Worm (Caenorhabditis elegans) whole organism, L4/young adult: Measurements from ENCODE around the gene R08A2.2.
"Not testable (repeated sequence)": the region's sequence is repeated elsewhere in the genome, so short reads cannot be mapped to it uniquely, and the experiment has no call there.

ENCODE experiments used
- W03F9.2 ChIP-seq: fragments of 150-350 bp; optimal IDR thresholded peaks from 2 replicates; lab custom pipeline; 2014; ENCODE audit warnings: missing biosample characterization, missing genetic modification characterization
- dao-5 ChIP-seq: sonication (generic microtip); optimal IDR thresholded peaks from 2 replicates; lab custom pipeline; 2016; ENCODE audit warnings: missing genotype, missing genetic modification characterization, moderate library complexity, missing compliant biosample characterization
- him-1 ChIP-seq: sonication (generic microtip); optimal IDR thresholded peaks from 2 replicates; lab custom pipeline; 2016; ENCODE audit warnings: missing genotype, missing genetic modification reagents, missing genetic modification characterization, missing compliant biosample characterization

The R08A2.2 gene

DNA sequence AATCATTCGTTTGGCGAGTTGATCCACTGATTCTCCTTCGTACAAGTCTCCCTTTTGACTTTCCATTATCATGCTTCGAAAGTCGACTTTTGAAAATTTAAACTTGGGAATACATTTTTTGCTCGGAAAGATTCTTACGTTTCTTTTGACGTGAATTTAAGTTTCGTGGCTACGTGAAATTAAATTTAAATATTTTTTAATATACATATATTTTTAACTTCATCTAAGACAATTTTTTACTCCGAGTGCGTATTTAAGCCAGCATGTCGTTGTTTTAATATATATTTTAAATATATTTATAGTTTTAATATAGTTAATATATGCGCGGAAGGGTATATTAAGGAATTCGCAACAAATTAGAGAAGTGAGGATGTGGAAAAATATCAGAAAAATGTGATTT, at the start of gene R08A2.2:
Gene R08A2.2 (minus strand): TSS at position 101 of the 400 bp plus-strand sequence.
- no peak for TF ChIP-seq dao-5 (tag; lab: Kevin White, UChicago)
- no peak for TF ChIP-seq W03F9.2 (tag; lab: Kevin White, UChicago)
- TF ChIP-seq him-1 (tag; lab: Kevin White, UChicago): no peak

DNA sequence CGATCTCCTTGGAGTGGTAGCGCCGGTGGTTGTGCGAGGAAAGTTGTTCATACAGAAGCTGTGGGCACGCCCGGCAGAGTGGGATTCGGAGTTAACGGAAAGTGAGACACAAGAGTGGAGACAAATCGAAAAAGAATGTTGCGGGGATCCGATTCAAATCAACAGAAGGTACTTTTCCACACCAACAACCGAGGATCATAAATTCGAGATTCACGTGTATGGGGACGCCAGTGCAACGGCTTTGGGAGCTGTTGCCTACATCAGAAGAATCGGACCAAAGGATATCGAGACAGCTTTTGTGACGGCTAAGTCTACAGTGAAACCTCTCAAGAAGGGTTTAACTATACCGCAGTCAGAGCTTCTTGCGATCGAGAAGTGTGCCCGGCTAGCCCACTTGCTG, 48.1 kb upstream of the R08A2.2 start:
- TF ChIP-seq him-1 (tag; lab: Kevin White, UChicago) (no peak), W03F9.2 (tag; lab: Kevin White, UChicago) (no peak), dao-5 (tag; lab: Kevin White, UChicago) (no peak)

DNA sequence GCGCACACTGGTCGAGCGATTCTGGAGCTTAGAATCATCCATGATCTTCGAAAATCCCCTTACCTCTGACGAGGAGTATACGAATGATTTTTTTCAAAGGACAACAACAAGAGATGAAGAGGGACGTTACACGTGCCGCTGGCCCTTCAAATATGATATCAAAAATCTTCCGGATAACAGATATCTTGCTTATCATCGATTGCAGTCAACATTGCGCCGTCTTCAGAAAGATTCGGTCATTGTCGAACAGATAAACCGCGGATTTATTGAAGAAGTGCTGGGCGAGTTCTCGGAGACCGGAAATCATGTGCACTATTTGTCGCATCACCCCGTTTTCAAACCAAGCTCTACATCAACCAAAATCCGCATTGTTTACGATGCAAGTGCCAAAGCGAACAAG, 47.1 kb upstream of the R08A2.2 start:
- TF ChIP-seq W03F9.2 (tag; lab: Kevin White, UChicago): no peak
- no peak for TF ChIP-seq him-1 (tag; lab: Kevin White, UChicago)
- TF ChIP-seq dao-5 (tag; lab: Kevin White, UChicago): no peak

DNA sequence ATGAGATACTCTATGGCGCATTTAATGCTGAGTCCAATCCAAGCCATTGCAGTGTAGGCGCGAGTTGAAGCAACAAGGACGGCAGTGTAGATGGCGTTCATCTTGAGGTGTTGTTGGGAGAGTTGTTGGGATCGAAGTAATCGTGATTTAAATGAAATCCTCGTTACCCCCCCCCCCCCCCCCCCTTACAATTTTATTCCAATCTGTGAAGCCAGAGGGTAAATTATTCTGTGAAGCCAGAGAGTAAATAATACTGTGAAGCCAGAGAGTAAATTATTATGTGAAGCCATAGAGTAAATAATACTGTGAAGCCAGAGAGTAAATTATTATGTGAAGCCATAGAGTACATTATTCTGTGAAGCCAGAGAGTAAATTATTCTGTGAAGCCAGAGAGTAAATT, 34.8 kb upstream of the R08A2.2 start, which contains the start of gene nspa-10:
Gene nspa-10 (minus strand): TSS at position 101 of the 400 bp plus-strand sequence.
- TF ChIP-seq W03F9.2, him-1, dao-5 (tag; lab: Kevin White, UChicago): not testable (repeated sequence)

DNA sequence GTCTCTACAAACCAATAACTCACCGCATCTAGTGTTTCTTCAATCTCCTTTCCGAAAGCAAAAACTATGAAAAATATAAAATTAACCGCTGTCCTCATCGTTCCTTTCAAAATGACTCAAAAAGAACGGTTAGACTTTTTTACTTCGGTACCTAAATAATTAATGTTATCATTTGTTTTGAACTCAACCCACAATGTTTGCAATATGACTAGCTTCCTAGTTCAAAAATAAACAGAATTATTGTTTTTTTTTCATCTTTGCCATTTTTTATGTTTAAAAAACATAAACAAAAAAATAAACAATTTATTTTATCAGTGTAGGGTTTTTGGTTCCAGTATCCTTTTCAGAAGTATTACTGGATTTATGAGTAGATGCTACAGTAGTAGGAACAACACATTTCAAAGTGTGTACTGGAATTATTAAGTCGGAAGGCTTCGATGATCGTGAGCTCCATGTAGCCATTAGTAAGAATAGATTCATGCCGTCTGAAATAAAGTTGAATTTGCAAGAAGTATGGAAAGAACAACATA, 33.2 kb upstream of the R08A2.2 start, which contains the start of the genes lipl-8 and Y50E8A.22:
Gene lipl-8 (minus strand): TSS at position 101 of the 530 bp plus-strand sequence.
Gene Y50E8A.22 (minus strand): TSS at position 480 of the 530 bp plus-strand sequence.
- TF ChIP-seq dao-5 (tag; lab: Kevin White, UChicago) (no peak), W03F9.2 (tag; lab: Kevin White, UChicago) (no peak), him-1 (tag; lab: Kevin White, UChicago) (no peak)

- no peak for TF ChIP-seq him-1 (tag; lab: Kevin White, UChicago)
- no peak for TF ChIP-seq W03F9.2 (tag; lab: Kevin White, UChicago)
- TF ChIP-seq dao-5 (tag; lab: Kevin White, UChicago): no peak
Measured at ce11 chrV:14746975-14747374, 31.5 kb upstream of the R08A2.2 start.

- TF ChIP-seq dao-5 (tag; lab: Kevin White, UChicago) (no peak), W03F9.2 (tag; lab: Kevin White, UChicago) (no peak), him-1 (tag; lab: Kevin White, UChicago) (no peak)
Measured at ce11 chrV:14744824-14745223, 29.3 kb upstream of the R08A2.2 start.

DNA sequence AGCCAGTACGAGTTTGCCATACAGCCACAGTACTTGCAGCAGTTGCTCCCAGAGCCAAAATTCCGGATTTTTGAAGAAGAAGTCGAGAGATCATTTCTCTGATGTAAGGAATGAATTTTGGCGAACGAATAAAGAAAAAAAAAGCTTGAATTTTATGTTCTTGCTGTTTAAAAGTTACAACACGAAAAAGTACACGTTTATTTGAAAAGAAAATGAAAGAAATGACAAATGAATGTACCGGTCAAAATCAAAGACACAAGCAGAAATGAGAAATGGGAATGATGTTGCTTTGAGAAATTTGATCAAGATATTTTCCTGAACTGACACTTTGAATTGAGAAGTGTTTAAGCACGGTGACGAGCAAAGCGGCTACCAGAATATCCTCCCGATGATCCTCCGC, 25.7 kb upstream of the R08A2.2 start, which contains the start of gene Y50E8A.6:
Gene Y50E8A.6 (minus strand): TSS at position 101 of the 400 bp plus-strand sequence.
- no peak for TF ChIP-seq dao-5 (tag; lab: Kevin White, UChicago)
- no peak for TF ChIP-seq W03F9.2 (tag; lab: Kevin White, UChicago)
- TF ChIP-seq him-1 (tag; lab: Kevin White, UChicago): no peak

DNA sequence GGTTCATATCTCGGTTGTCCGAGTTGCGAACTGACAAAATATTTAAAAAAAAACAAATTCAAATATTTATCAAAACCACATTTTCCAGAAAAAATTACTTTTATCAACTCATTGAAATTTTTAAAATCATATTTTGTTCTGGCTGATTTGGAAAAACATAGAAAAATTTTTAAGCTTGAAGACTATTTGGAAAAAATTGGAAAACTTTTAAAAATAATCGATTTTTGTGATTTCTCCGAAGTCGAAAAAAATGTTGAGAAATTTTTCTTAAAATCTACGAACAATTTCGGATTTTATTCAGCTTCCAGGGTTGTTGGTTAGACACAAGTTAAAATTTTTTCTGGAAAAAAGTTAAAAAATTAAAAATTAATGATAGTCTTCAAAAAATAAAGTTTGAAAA, 21.3 kb upstream of the R08A2.2 start, which contains the start of gene Y50E8A.5:
Gene Y50E8A.5 (minus strand): TSS at position 101 of the 400 bp plus-strand sequence.
- no peak for TF ChIP-seq him-1 (tag; lab: Kevin White, UChicago)
- no peak for TF ChIP-seq W03F9.2 (tag; lab: Kevin White, UChicago)
- no peak for TF ChIP-seq dao-5 (tag; lab: Kevin White, UChicago)

DNA sequence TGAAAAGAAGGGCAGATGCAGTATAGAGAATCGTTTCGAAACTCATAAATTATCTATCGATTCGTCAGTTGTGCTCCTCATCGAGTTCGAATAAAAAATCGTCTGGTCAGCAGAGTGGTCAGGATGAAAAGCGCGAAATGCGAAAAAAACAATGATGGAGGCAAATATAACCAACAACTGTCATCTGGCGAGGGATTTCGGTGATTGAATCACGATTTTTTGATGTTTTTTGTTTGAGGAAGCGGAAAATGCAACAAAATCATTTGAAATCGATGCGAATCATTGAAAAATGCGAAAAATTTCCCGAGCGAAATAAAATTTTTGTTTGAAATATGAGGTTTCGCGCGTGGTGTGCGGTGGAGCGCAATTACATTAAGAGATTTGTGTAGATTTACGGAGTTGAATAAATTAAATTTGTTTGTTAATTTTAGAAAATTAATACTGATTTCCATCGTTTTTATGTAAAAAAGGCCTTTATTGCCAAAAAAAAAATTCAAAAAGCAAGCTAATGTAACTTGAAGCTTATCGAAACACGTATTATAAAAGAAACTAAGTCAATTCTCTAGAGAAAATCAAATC, 18.8 kb upstream of the R08A2.2 start, which contains the start of gene unc-61:
Gene unc-61 (minus strand): TSS at position 51 of the 579 bp plus-strand sequence.
- TF ChIP-seq him-1 (tag; lab: Kevin White, UChicago): no peak
- no peak for TF ChIP-seq dao-5 (tag; lab: Kevin White, UChicago)
- TF ChIP-seq W03F9.2 (tag; lab: Kevin White, UChicago): no peak

DNA sequence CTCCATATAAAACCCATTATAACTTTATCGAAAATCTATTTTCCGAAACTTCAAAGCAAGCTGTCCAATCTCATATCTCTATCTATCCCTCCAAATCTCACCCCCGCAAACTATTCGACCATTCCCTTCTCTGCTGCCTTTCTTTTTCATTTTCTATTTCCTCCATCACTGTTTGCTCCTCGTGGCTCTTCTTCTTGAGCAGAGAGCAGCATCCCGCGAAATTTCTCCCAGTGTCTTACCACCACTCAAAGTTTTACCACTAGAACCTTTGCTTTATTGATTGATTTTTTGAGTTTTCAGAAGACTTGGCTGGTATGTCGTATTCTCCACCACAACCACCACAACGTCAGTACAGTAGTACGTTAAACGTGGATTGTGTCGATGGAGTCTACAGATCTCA, 13.8 kb upstream of the R08A2.2 start, which contains the start of gene oig-3:
Gene oig-3 (plus strand): TSS at position 301 of the 400 bp plus-strand sequence.
- TF ChIP-seq dao-5 (tag; lab: Kevin White, UChicago): no peak
- no peak for TF ChIP-seq him-1 (tag; lab: Kevin White, UChicago)
- no peak for TF ChIP-seq W03F9.2 (tag; lab: Kevin White, UChicago)

- TF ChIP-seq W03F9.2 (tag; lab: Kevin White, UChicago) (no peak), dao-5 (tag; lab: Kevin White, UChicago) (no peak), him-1 (tag; lab: Kevin White, UChicago) (no peak)
Measured at ce11 chrV:14728754-14729153, 13.2 kb upstream of the R08A2.2 start, which contains the start of gene Y50E8A.2. Gene Y50E8A.2, minus strand, starts transcription at chrV:14728854.

DNA sequence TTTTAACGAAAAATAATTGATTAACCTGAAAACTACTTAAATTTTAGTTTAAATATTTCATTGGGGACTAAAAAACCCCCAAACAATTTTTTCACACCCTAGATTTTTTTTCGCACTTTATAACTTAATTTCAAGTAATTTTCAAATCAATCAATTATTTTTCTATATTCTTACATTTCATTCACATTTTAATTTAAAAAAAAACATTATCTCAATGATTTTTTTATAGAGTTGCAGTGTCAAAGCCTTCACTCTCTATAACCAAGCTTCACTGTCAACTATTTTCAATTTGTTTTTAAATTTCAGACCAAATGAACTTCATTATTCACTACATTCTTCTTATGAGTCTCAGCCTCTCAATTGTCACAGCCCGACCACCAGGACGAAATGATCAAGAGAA, 11.1 kb upstream of the R08A2.2 start, which contains the start of gene Y50E8A.1:
Gene Y50E8A.1 (plus strand): TSS at position 301 of the 400 bp plus-strand sequence.
- TF ChIP-seq him-1 (tag; lab: Kevin White, UChicago) (no peak), W03F9.2 (tag; lab: Kevin White, UChicago) (no peak), dao-5 (tag; lab: Kevin White, UChicago) (no peak)
